Worm (Caenorhabditis elegans) whole organism, L1 larva: ENCODE data around the gene ZK682.7.

Source experiments
- C04F5.9 ChIP-seq: sonication (generic microtip); optimal IDR thresholded peaks from 2 replicates; lab custom pipeline; 2016; ENCODE audit warnings: missing genetic modification characterization, missing compliant biosample characterization
- C16A3.4 ChIP-seq: fragments of 150-350 bp; optimal IDR thresholded peaks from 2 replicates; lab custom pipeline; 2014; ENCODE audit warnings: missing biosample characterization, missing genetic modification characterization
- C34B4.2 ChIP-seq: sonication (generic microtip); optimal IDR thresholded peaks from 2 replicates; lab custom pipeline; 2017; ENCODE audit warnings: mild to moderate bottlenecking, missing genetic modification characterization, missing compliant biosample characterization
- Y116A8C.19 ChIP-seq: sonication (generic microtip); optimal IDR thresholded peaks from 2 replicates; lab custom pipeline; 2016; ENCODE audit warnings: missing compliant biosample characterization, missing genetic modification characterization, borderline replicate concordance
- aha-1 ChIP-seq: fragments of 150-350 bp; optimal IDR thresholded peaks from 2 replicates; lab custom pipeline; 2014; ENCODE audit warnings: missing biosample characterization, missing genetic modification characterization
- ama-1 ChIP-seq: fragments of 150-350 bp; optimal IDR thresholded peaks from 2 replicates; lab custom pipeline; 2014
- ceh-63 ChIP-seq: fragments of 200-800 bp; sonication (Bioruptor generic); optimal IDR thresholded peaks from 2 replicates; lab custom pipeline; 2018; ENCODE audit warnings: mild to moderate bottlenecking, missing genetic modification characterization, missing compliant biosample characterization
- ceh-8 ChIP-seq: fragments of 200-800 bp; sonication (Bioruptor generic); optimal IDR thresholded peaks from 2 replicates; lab custom pipeline; 2018; ENCODE audit warnings: mild to moderate bottlenecking, missing genetic modification characterization, moderate library complexity, missing compliant biosample characterization
- ceh-82 ChIP-seq, 3 experiments: fragments of 150-350 bp in 1 of 3; sonication (generic microtip) in 2 of 3; optimal IDR thresholded peaks; 2 replicates each; lab custom pipeline; 2014 to 2017; ENCODE audit warnings: missing biosample characterization in 3 of 3, missing genetic modification characterization in 3 of 3
- ceh-90 ChIP-seq: sonication (generic microtip); optimal IDR thresholded peaks from 2 replicates; lab custom pipeline; 2016; ENCODE audit warnings: missing genetic modification characterization, missing compliant biosample characterization
- ces-1 ChIP-seq: fragments of 150-350 bp; optimal IDR thresholded peaks from 2 replicates; lab custom pipeline; 2014; ENCODE audit warnings: missing biosample characterization, missing genetic modification reagents, missing genetic modification characterization
- dsc-1 ChIP-seq: sonication (generic microtip); optimal IDR thresholded peaks from 2 replicates; lab custom pipeline; 2016; ENCODE audit warnings: mild to moderate bottlenecking, missing genetic modification characterization, missing compliant biosample characterization
- efl-1 ChIP-seq, 4 experiments: fragments of 150-350 bp; optimal IDR thresholded peaks in 3 of 4; peaks in 1 of 4; 1 replicate in 1 of 4; 2 replicates in 3 of 4; lab custom pipeline; 2014; ENCODE audit warnings: missing biosample characterization in 2 of 4, missing genetic modification characterization in 2 of 4, missing genetic modification reagents in 2 of 4
- efl-3 ChIP-seq: fragments of 200-800 bp; sonication (Bioruptor generic); optimal IDR thresholded peaks from 2 replicates; lab custom pipeline; 2018; ENCODE audit warnings: mild to moderate bottlenecking, missing genetic modification characterization, missing compliant biosample characterization
- elt-2 ChIP-seq: sonication (generic microtip); optimal IDR thresholded peaks from 2 replicates; lab custom pipeline; 2016; ENCODE audit warnings: missing genetic modification characterization, mild to moderate bottlenecking, inconsistent platforms, missing compliant biosample characterization, missing genetic modification reagents
- elt-3 ChIP-seq, 6 experiments: fragments of 150-350 bp in 1 of 6; sonication (generic microtip); optimal IDR thresholded peaks; 2 replicates each; lab custom pipeline; 2017 to 2018; ENCODE audit warnings: missing biosample characterization in 6 of 6, missing genetic modification characterization in 6 of 6, inconsistent platforms in 1 of 6
- fkh-10 ChIP-seq: sonication (generic microtip); optimal IDR thresholded peaks from 2 replicates; lab custom pipeline; 2017; ENCODE audit warnings: missing biosample characterization, missing genetic modification reagents, missing genetic modification characterization
- fkh-8 ChIP-seq: sonication (generic microtip); optimal IDR thresholded peaks from 2 replicates; lab custom pipeline; 2016; ENCODE audit warnings: mild to moderate bottlenecking, missing genetic modification characterization, missing compliant biosample characterization
- fos-1 ChIP-seq: fragments of 150-350 bp; optimal IDR thresholded peaks from 2 replicates; lab custom pipeline; 2014; ENCODE audit warnings: missing biosample characterization, missing genetic modification characterization
- hlh-4 ChIP-seq: sonication (generic microtip); optimal IDR thresholded peaks from 2 replicates; lab custom pipeline; 2016; ENCODE audit warnings: mild to moderate bottlenecking, missing genetic modification characterization, missing compliant biosample characterization
- irx-1 ChIP-seq: sonication (generic microtip); optimal IDR thresholded peaks from 2 replicates; lab custom pipeline; 2016; ENCODE audit warnings: missing genetic modification characterization, missing compliant biosample characterization
- isw-1 ChIP-seq: fragments of 200-800 bp; sonication (Bioruptor generic); IDR thresholded peaks from 2 replicates; pipeline ENCODE4 v1.3.6; 2022; ENCODE audit warnings: missing genetic modification characterization, missing compliant biosample characterization
- jun-1 ChIP-seq: fragments of 150-350 bp; optimal IDR thresholded peaks from 2 replicates; lab custom pipeline; 2014; ENCODE audit warnings: missing biosample characterization, missing genetic modification reagents, missing genetic modification characterization
- lin-14 ChIP-seq: fragments of 200-800 bp; sonication (Bioruptor generic); optimal IDR thresholded peaks from 2 replicates; lab custom pipeline; 2018; ENCODE audit warnings: mild to moderate bottlenecking, missing genetic modification characterization, moderate library complexity, missing compliant biosample characterization
- lir-3 ChIP-seq: sonication (generic microtip); optimal IDR thresholded peaks from 2 replicates; lab custom pipeline; 2016; ENCODE audit warnings: mild to moderate bottlenecking, missing genetic modification characterization, moderate library complexity, missing compliant biosample characterization; ENCODE audit not compliant: poor library complexity
- mab-9 ChIP-seq: fragments of 200-800 bp; sonication (Bioruptor generic); IDR thresholded peaks from 2 replicates; pipeline ENCODE4 v1.3.6; 2022; ENCODE audit warnings: missing genetic modification reagents, missing genetic modification characterization, missing compliant biosample characterization
- mef-2 ChIP-seq: fragments of 150-350 bp; optimal IDR thresholded peaks from 2 replicates; lab custom pipeline; 2014; ENCODE audit warnings: missing biosample characterization, missing genetic modification characterization
- nhr-12 ChIP-seq: sonication (generic microtip); optimal IDR thresholded peaks from 2 replicates; lab custom pipeline; 2017; ENCODE audit warnings: missing biosample characterization, missing genetic modification characterization
- nhr-20 ChIP-seq: sonication (generic microtip); optimal IDR thresholded peaks from 2 replicates; lab custom pipeline; 2016; ENCODE audit warnings: mild to moderate bottlenecking, missing genetic modification characterization, missing compliant biosample characterization
- nhr-237 ChIP-seq: fragments of 150-350 bp; optimal IDR thresholded peaks from 2 replicates; lab custom pipeline; 2014; ENCODE audit warnings: missing biosample characterization, missing genetic modification characterization
- nhr-71 ChIP-seq: sonication (generic microtip); optimal IDR thresholded peaks from 2 replicates; lab custom pipeline; 2016; ENCODE audit warnings: mild to moderate bottlenecking, missing genetic modification characterization, moderate library complexity, missing compliant biosample characterization
- nhr-85 ChIP-seq: sonication (generic microtip); peaks from one replicate; lab custom pipeline; 2016; ENCODE audit warnings: missing genetic modification characterization, inconsistent platforms, missing compliant biosample characterization
- pqm-1 ChIP-seq: sonication (generic microtip); optimal IDR thresholded peaks from 3 replicates; lab custom pipeline; 2017; ENCODE audit warnings: missing biosample characterization, missing genetic modification characterization
- rnt-1 ChIP-seq: sonication (generic microtip); optimal IDR thresholded peaks from 2 replicates; lab custom pipeline; 2016; ENCODE audit warnings: mild to moderate bottlenecking, missing genetic modification characterization, moderate library complexity, missing compliant biosample characterization
- skn-1 ChIP-seq: fragments of 150-350 bp; optimal IDR thresholded peaks from 2 replicates; lab custom pipeline; 2014; ENCODE audit warnings: missing biosample characterization, missing genetic modification characterization
- sox-4 ChIP-seq: sonication (generic microtip); optimal IDR thresholded peaks from 2 replicates; lab custom pipeline; 2016; ENCODE audit warnings: missing genetic modification characterization, missing compliant biosample characterization
- sup-37 ChIP-seq: fragments of 200-800 bp; sonication (Bioruptor generic); optimal IDR thresholded peaks from 2 replicates; lab custom pipeline; 2018; ENCODE audit warnings: mild to moderate bottlenecking, missing genetic modification characterization, missing compliant biosample characterization
- swsn-7 ChIP-seq: sonication (generic microtip); optimal IDR thresholded peaks from 2 replicates; lab custom pipeline; 2016; ENCODE audit warnings: missing genetic modification characterization, missing compliant biosample characterization
- tbx-2 ChIP-seq: sonication (generic microtip); optimal IDR thresholded peaks from 2 replicates; lab custom pipeline; 2016; ENCODE audit warnings: missing genetic modification characterization, missing compliant biosample characterization
- zag-1 ChIP-seq: fragments of 150-350 bp; optimal IDR thresholded peaks from 2 replicates; lab custom pipeline; 2014; ENCODE audit warnings: missing biosample characterization, missing genetic modification characterization

The ZK682.7 gene

DNA sequence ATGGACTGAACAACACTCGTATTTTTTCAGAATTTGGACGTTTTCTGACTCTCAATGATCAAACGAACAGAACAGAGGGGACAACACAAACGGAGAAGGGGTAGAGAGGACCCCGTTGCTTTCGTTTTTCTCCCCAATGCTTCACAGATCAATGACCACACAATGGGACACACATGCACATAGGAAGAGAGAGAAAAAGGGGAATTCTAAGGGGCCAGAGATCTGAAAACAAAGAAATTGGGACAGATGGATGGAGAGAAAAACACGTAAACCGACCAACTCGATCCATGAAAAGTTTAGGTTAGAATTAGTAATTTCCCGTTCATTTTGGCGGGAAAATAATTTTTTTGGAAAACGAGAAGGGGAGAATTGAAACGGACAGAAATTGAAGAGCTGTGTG lies 21.5 kb downstream of the ZK682.7 start:
- TF ChIP-seq skn-1 (tag; lab: Kevin White, UChicago) (no peak), nhr-20 (peak; percentile 25), tbx-2 (tag; lab: Kevin White, UChicago) (no peak), dsc-1 (tag; lab: Kevin White, UChicago) (peak; percentile 24), nhr-71 (tag; lab: Kevin White, UChicago) (peak; percentile 55), Y116A8C.19 (no peak), ceh-90 (tag; lab: Kevin White, UChicago) (no peak), lin-14 (GFP tag; lab: Kevin White, UChicago) (peak; percentile 68), rnt-1 (tag; lab: Kevin White, UChicago) (peak; percentile 32), nhr-237 (no peak), efl-1 (optimal IDR thresholded peaks at IDR 0.05; lab: Kevin White, UChicago) (no peak), efl-1 (GFP tag; optimal IDR thresholded peaks at IDR 0.05 in 1 of 2; lab: Kevin White, UChicago) (peak in 1 of 2 experiments; percentile 38)

- TF ChIP-seq fkh-8 (tag; lab: Kevin White, UChicago) = peak; percentile 5
- TF ChIP-seq C04F5.9 (tag; lab: Kevin White, UChicago) = no peak
- TF ChIP-seq fkh-10 (GFP tag; lab: Kevin White, UChicago) = no peak
- no peak for TF ChIP-seq C16A3.4
- no peak for TF ChIP-seq zag-1 (tag; lab: Kevin White, UChicago)
- TF ChIP-seq pqm-1 (tag; lab: Kevin White, UChicago) = no peak
- TF ChIP-seq hlh-4 = no peak
- TF ChIP-seq efl-1 (optimal IDR thresholded peaks at IDR 0.05; lab: Kevin White, UChicago) = no peak
- peak in 1 of 2 experiments; percentile 9 for TF ChIP-seq efl-1 (GFP tag; optimal IDR thresholded peaks at IDR 0.05 in 1 of 2; lab: Kevin White, UChicago)
- peak; percentile 68 for TF ChIP-seq dsc-1 (tag; lab: Kevin White, UChicago)
- no peak for TF ChIP-seq irx-1 (tag; lab: Kevin White, UChicago)
- TF ChIP-seq efl-3 = no peak
- no peak for TF ChIP-seq fos-1 (tag; lab: Kevin White, UChicago)
- TF ChIP-seq ceh-82 (tag; optimal IDR thresholded peaks at IDR 0.05; lab: Kevin White, UChicago) = no peak
- TF ChIP-seq mab-9 (GFP tag; lab: Robert Waterston, UW) = no peak
These were observed 23.8 kb downstream of the ZK682.7 start for ce11 chrV:9268202-9268601.

DNA sequence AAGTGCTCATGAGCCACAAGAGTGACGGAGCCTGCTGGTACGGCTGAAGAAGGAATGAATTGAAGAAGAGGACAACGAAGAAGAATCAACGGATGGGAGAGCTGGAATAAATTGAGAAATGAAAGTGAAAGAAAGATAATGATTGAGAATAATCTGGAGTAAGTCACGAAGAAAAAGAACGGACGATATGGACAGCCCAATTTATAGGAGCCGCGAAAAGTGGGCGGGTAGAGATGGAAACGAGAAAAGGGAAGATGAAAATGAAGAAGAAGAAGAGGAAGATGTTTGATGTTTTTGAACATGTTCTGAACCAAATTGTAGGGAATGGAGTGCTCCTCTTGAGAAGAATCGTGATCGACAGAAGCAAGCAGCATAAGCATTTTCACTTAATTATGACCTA lies 25.6 kb downstream of the ZK682.7 start, which contains the start of gene slc-17.7:
Gene slc-17.7, minus strand, starts transcription at position 101 of the 400 bp plus-strand sequence.
- TF ChIP-seq tbx-2 (tag; lab: Kevin White, UChicago) = no peak
- no peak for TF ChIP-seq nhr-85
- TF ChIP-seq nhr-12 (tag; lab: Kevin White, UChicago) = no peak
- TF ChIP-seq C34B4.2 (tag; lab: Kevin White, UChicago) = no peak
- TF ChIP-seq hlh-4 = no peak
- no peak for TF ChIP-seq ama-1 (lab: Kevin White, UChicago)
- TF ChIP-seq aha-1 (tag; lab: Kevin White, UChicago) = no peak
- TF ChIP-seq efl-1 (optimal IDR thresholded peaks at IDR 0.05; lab: Kevin White, UChicago) = no peak
- no peak for TF ChIP-seq efl-1 (GFP tag; optimal IDR thresholded peaks at IDR 0.05 in 1 of 2; lab: Kevin White, UChicago)
- TF ChIP-seq Y116A8C.19 = no peak
- no peak for TF ChIP-seq sup-37 (GFP tag; lab: Kevin White, UChicago)
- no peak for TF ChIP-seq elt-3 (tag; optimal IDR thresholded peaks at IDR 0.05; lab: Kevin White, UChicago)
- TF ChIP-seq isw-1 (GFP tag; lab: Robert Waterston, UW) = no peak
- TF ChIP-seq mef-2 (tag; lab: Kevin White, UChicago) = no peak
- no peak for TF ChIP-seq lin-14 (GFP tag; lab: Kevin White, UChicago)
- no peak for TF ChIP-seq fkh-8 (tag; lab: Kevin White, UChicago)
- TF ChIP-seq jun-1 (tag; lab: Kevin White, UChicago) = no peak
- no peak for TF ChIP-seq lir-3 (tag; lab: Kevin White, UChicago)
- TF ChIP-seq ceh-63 (GFP tag; lab: Kevin White, UChicago) = no peak
- TF ChIP-seq, all 84 proteins: peak for 0

DNA sequence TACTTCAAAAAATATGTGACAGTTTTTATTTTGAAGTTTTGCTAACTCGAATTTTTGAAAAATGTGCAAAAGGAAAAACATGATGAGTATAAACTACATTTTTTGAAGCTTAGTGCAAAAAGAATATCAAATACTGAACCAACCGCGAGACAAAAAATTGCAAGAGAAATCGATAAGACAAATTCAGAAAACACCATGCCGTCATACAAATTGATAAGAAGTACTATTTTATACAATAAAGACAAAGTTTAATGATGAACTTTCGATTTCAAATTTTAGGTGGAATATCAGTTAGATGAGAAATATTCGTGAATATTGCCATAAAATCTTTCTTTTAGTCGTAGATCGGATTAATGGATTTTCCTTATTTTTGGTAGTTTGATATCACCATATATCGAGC lies 29.3 kb downstream of the ZK682.7 start:
- TF ChIP-seq ceh-8 (no peak), sox-4 (tag; lab: Kevin White, UChicago) (no peak), swsn-7 (tag; lab: Kevin White, UChicago) (no peak), ces-1 (GFP tag; lab: Kevin White, UChicago) (no peak), zag-1 (tag; lab: Kevin White, UChicago) (no peak), irx-1 (tag; lab: Kevin White, UChicago) (no peak), nhr-20 (peak; percentile 13), elt-2 (tag; lab: Kevin White, UChicago) (peak; percentile 10), lin-14 (GFP tag; lab: Kevin White, UChicago) (no peak)
